Fruit fly (Drosophila melanogaster) whole organism, embryonic: ENCODE measurements around the gene Plzf.

Experiments used
- B-H2 ChIP-seq: fragments of 200-800 bp; sonication (Bioruptor generic); optimal IDR thresholded peaks from 2 replicates; lab custom pipeline; 2018; ENCODE audit warnings: missing biosample characterization, mild to moderate bottlenecking, missing genetic modification characterization
- CG10979 ChIP-seq: fragments of 200-800 bp; sonication (Bioruptor generic); optimal IDR thresholded peaks from 2 replicates; lab custom pipeline; 2018; ENCODE audit warnings: missing biosample characterization, mild to moderate bottlenecking, missing genetic modification characterization, moderate library complexity
- CG15479 ChIP-seq: fragments of 200-800 bp; sonication (Bioruptor generic); optimal IDR thresholded peaks from 3 replicates; lab custom pipeline; 2019; ENCODE audit warnings: missing biosample characterization, mild to moderate bottlenecking, missing genetic modification characterization, moderate library complexity
- CG18262 ChIP-seq: fragments of 200-800 bp; optimal IDR thresholded peaks from 3 replicates; lab custom pipeline; 2019; ENCODE audit warnings: missing biosample characterization, mild to moderate bottlenecking, missing genetic modification characterization, moderate library complexity
- CG1832 ChIP-seq: fragments of 200-800 bp; sonication (Bioruptor generic); optimal IDR thresholded peaks from 2 replicates; lab custom pipeline; 2017; ENCODE audit warnings: missing biosample characterization, mild to moderate bottlenecking, missing genetic modification characterization, inconsistent platforms
- CG18599 ChIP-seq: fragments of 200-800 bp; sonication (Bioruptor generic); optimal IDR thresholded peaks from 3 replicates; lab custom pipeline; 2017; ENCODE audit warnings: missing biosample characterization, missing genetic modification characterization, mild to moderate bottlenecking, moderate library complexity, missing genetic modification reagents
- CG2712 ChIP-seq: fragments of 200-800 bp; optimal IDR thresholded peaks from 3 replicates; lab custom pipeline; 2019; ENCODE audit warnings: missing biosample characterization, mild to moderate bottlenecking, missing genetic modification characterization, moderate library complexity
- CG32772 ChIP-seq: fragments of 200-800 bp; sonication (Bioruptor generic); IDR thresholded peaks from 2 replicates; pipeline ENCODE4 v1.3.6; 2022; ENCODE audit warnings: missing biosample characterization, missing genetic modification characterization
- CG34224 ChIP-seq: fragments of 200-800 bp; sonication (Bioruptor generic); IDR thresholded peaks from 3 replicates; pipeline ENCODE4 v1.3.6; 2022; ENCODE audit warnings: missing biosample characterization, missing genetic modification characterization; ENCODE audit not compliant: partially characterized antibody
- CG3838 ChIP-seq: fragments of 200-800 bp; sonication (Bioruptor generic); optimal IDR thresholded peaks from 3 replicates; lab custom pipeline; 2016; ENCODE audit warnings: missing biosample characterization, missing genetic modification characterization
- CG42726 ChIP-seq: fragments of 200-800 bp; sonication (Bioruptor generic); IDR thresholded peaks from 2 replicates; pipeline ENCODE4 v1.3.6; 2022; ENCODE audit warnings: missing biosample characterization, missing genetic modification characterization; ENCODE audit not compliant: partially characterized antibody
- CG4820 ChIP-seq: fragments of 200-800 bp; sonication (Bioruptor generic); optimal IDR thresholded peaks from 3 replicates; lab custom pipeline; 2016; ENCODE audit warnings: missing biosample characterization, missing genetic modification characterization
- CG6272 ChIP-seq: fragments of 200-800 bp; sonication (Bioruptor generic); IDR thresholded peaks from 2 replicates; pipeline ENCODE4 v1.3.6; 2022; ENCODE audit warnings: missing biosample characterization, missing genetic modification characterization
- CG6689 ChIP-seq: fragments of 200-800 bp; sonication (Bioruptor generic); IDR thresholded peaks from 2 replicates; pipeline ENCODE4 v1.3.6; 2022; ENCODE audit warnings: missing biosample characterization, missing genetic modification characterization
- CG7271 ChIP-seq: fragments of 200-800 bp; sonication (Bioruptor generic); optimal IDR thresholded peaks from 2 replicates; lab custom pipeline; 2018; ENCODE audit warnings: missing biosample characterization, mild to moderate bottlenecking, missing genetic modification characterization, moderate library complexity
- CG7372 ChIP-seq: fragments of 200-800 bp; sonication (Bioruptor generic); IDR thresholded peaks from 2 replicates; pipeline ENCODE4 v1.3.6; 2022; ENCODE audit warnings: missing biosample characterization, missing genetic modification characterization
- CG8478 ChIP-seq: fragments of >200 bp; optimal IDR thresholded peaks from 2 replicates; lab custom pipeline; 2018
- D ChIP-seq, 2 experiments: fragments of 200-800 bp in 1 of 2; fragments of >200 bp in 1 of 2; sonication (Bioruptor generic) in 1 of 2; optimal IDR thresholded peaks; 2 replicates in 1 of 2; 3 replicates in 1 of 2; lab custom pipeline; 2017; ENCODE audit warnings: mild to moderate bottlenecking in 1 of 2, missing biosample characterization in 1 of 2, missing genetic modification characterization in 1 of 2, missing genetic modification reagents in 1 of 2
- Dad ChIP-seq: fragments of 200-800 bp; sonication (Bioruptor generic); optimal IDR thresholded peaks from 3 replicates; lab custom pipeline; 2016; ENCODE audit warnings: missing biosample characterization, missing genetic modification characterization
- Ets65A ChIP-seq: fragments of 200-800 bp; sonication (Bioruptor generic); peaks from one replicate; lab custom pipeline; 2016; ENCODE audit warnings: missing biosample characterization, missing genetic modification characterization
- Hr3 ChIP-seq: fragments of 200-800 bp; sonication (Bioruptor generic); optimal IDR thresholded peaks from 3 replicates; lab custom pipeline; 2016; ENCODE audit warnings: missing biosample characterization, missing genetic modification characterization
- Kr ChIP-seq: fragments of 200-800 bp; sonication (Bioruptor generic); optimal IDR thresholded peaks from 2 replicates; lab custom pipeline; 2017; ENCODE audit warnings: missing biosample characterization, mild to moderate bottlenecking, missing genetic modification characterization
- Max ChIP-seq: fragments of 200-800 bp; sonication (Bioruptor generic); optimal IDR thresholded peaks from 2 replicates; lab custom pipeline; 2016; ENCODE audit warnings: missing biosample characterization, mild to moderate bottlenecking, missing genetic modification characterization
- Neu2 ChIP-seq: fragments of 200-800 bp; sonication (Bioruptor generic); optimal IDR thresholded peaks from 3 replicates; lab custom pipeline; 2016; ENCODE audit warnings: missing biosample characterization, missing genetic modification characterization, borderline replicate concordance
- Nf-YB ChIP-seq: fragments of 200-800 bp; sonication (Bioruptor generic); optimal IDR thresholded peaks from 3 replicates; lab custom pipeline; 2019; ENCODE audit warnings: missing biosample characterization, mild to moderate bottlenecking, missing genetic modification characterization, moderate library complexity
- Nf-YC ChIP-seq: fragments of 200-800 bp; optimal IDR thresholded peaks from 3 replicates; lab custom pipeline; 2019; ENCODE audit warnings: missing biosample characterization, mild to moderate bottlenecking, missing genetic modification characterization, moderate library complexity
- Ptx1 ChIP-seq: fragments of 200-800 bp; sonication (Bioruptor generic); IDR thresholded peaks from 2 replicates; pipeline ENCODE4 v1.3.6; 2022; ENCODE audit warnings: missing biosample characterization, missing genetic modification characterization
- cad ChIP-seq: fragments of >200 bp; optimal IDR thresholded peaks from 2 replicates; lab custom pipeline; 2017; ENCODE audit warnings: missing biosample characterization, missing genetic modification characterization
- chm ChIP-seq: fragments of 200-800 bp; sonication (Bioruptor generic); IDR thresholded peaks from 2 replicates; pipeline ENCODE4 v1.3.6; 2022; ENCODE audit warnings: missing biosample characterization, missing genetic modification characterization
- eve ChIP-seq, 2 experiments: fragments of >200 bp; optimal IDR thresholded peaks; 2 replicates each; lab custom pipeline; 2017; ENCODE audit warnings: missing biosample characterization in 2 of 2, missing genetic modification characterization in 2 of 2
- fd96Cb ChIP-seq: fragments of 200-800 bp; sonication (Bioruptor generic); optimal IDR thresholded peaks from 2 replicates; lab custom pipeline; 2018; ENCODE audit warnings: missing biosample characterization, mild to moderate bottlenecking, missing genetic modification characterization, moderate library complexity
- kni ChIP-seq: fragments of 200-800 bp; sonication (Bioruptor generic); optimal IDR thresholded peaks from 3 replicates; lab custom pipeline; 2017; ENCODE audit warnings: mild to moderate bottlenecking, missing biosample characterization, missing genetic modification reagents, missing genetic modification characterization
- lmd ChIP-seq: fragments of 200-800 bp; sonication (Bioruptor generic); IDR thresholded peaks from 2 replicates; pipeline ENCODE4 v1.3.6; 2022; ENCODE audit warnings: missing biosample characterization, missing genetic modification characterization
- lola ChIP-seq, 3 experiments: fragments of >200 bp in 2 of 3; fragments of 200-800 bp in 1 of 3; sonication (Bioruptor generic) in 1 of 3; optimal IDR thresholded peaks; 2 replicates each; lab custom pipeline; 2017 to 2019; ENCODE audit warnings: missing biosample characterization in 3 of 3, missing genetic modification characterization in 3 of 3, mild to moderate bottlenecking in 1 of 3, moderate library complexity in 1 of 3
- prd ChIP-seq, 3 experiments: fragments of >200 bp in 2 of 3; fragments of 200-800 bp in 1 of 3; sonication (Bioruptor generic) in 1 of 3; optimal IDR thresholded peaks in 2 of 3; IDR thresholded peaks in 1 of 3; 2 replicates in 2 of 3; 3 replicates in 1 of 3; pipeline versions ENCODE4 v1.3.6 to Lab custom; 2017 to 2022; ENCODE audit warnings: missing biosample characterization in 1 of 3, missing genetic modification characterization in 1 of 3
- sens ChIP-seq: fragments of 200-800 bp; sonication (Bioruptor generic); peaks from one replicate; lab custom pipeline; 2016; ENCODE audit warnings: missing biosample characterization, missing genetic modification characterization
- tll ChIP-seq, 2 experiments: fragments of 200-800 bp in 1 of 2; fragments of >200 bp in 1 of 2; sonication (Bioruptor generic) in 1 of 2; optimal IDR thresholded peaks; 2 replicates each; lab custom pipeline; 2017 to 2019; ENCODE audit warnings: missing biosample characterization in 2 of 2, missing genetic modification characterization in 2 of 2, mild to moderate bottlenecking in 1 of 2, moderate library complexity in 1 of 2
- trem ChIP-seq: fragments of 200-800 bp; optimal IDR thresholded peaks from 3 replicates; lab custom pipeline; 2019; ENCODE audit warnings: missing biosample characterization, mild to moderate bottlenecking, missing genetic modification characterization, moderate library complexity
- twi ChIP-seq: fragments of 200-800 bp; optimal IDR thresholded peaks from 2 replicates; lab custom pipeline; 2019; ENCODE audit warnings: missing biosample characterization, mild to moderate bottlenecking, missing genetic modification characterization, moderate library complexity
- unc-4 ChIP-seq: fragments of 200-800 bp; sonication (Bioruptor generic); IDR thresholded peaks from 2 replicates; pipeline ENCODE4 v1.3.6; 2022; ENCODE audit warnings: missing biosample characterization, missing genetic modification characterization; ENCODE audit not compliant: partially characterized antibody
- zen ChIP-seq: fragments of 200-800 bp; sonication (Bioruptor generic); optimal IDR thresholded peaks from 3 replicates; lab custom pipeline; 2018; ENCODE audit warnings: missing biosample characterization, mild to moderate bottlenecking, missing genetic modification characterization, moderate library complexity

The Plzf gene

dm6 chr2L:12081118-12081665 is 32.5 kb upstream of the Plzf start (continued):
- TF ChIP-seq chm (no peak), CG18599 (no peak), CG7271 (tag; lab: Kevin White, UChicago) (peak; percentile 91), CG10979 (tag; lab: Kevin White, UChicago) (no peak), Kr (peak; percentile 73), Max (GFP tag; lab: Kevin White, UChicago) (no peak)

- TF ChIP-seq zen (tag; lab: Kevin White, UChicago), result peak; percentile 96
- no peak for TF ChIP-seq CG7372 (GFP tag; lab: Robert Waterston, UW)
- peak; percentile 34 for TF ChIP-seq Nf-YB (GFP tag; lab: Kevin White, UChicago)
- TF ChIP-seq cad (GFP tag; lab: Kevin White, UChicago), result peak; percentile 54
- TF ChIP-seq twi (tag; lab: Kevin White, UChicago), result peak; percentile 49
- TF ChIP-seq CG32772 (GFP tag; lab: Robert Waterston, UW), result 0 out of 2 replicates have a peak, but pooled peaks have one; percentile 19
- peak; percentile 53 for TF ChIP-seq Nf-YC
- no peak for TF ChIP-seq B-H2
- peak; percentile 48 for TF ChIP-seq Ets65A (GFP tag; lab: Kevin White, UChicago)
- no peak for TF ChIP-seq prd (optimal IDR thresholded peaks at IDR 0.05; lab: Kevin White, UChicago)
- TF ChIP-seq prd (GFP tag; IDR thresholded peaks at IDR 0.05; lab: Robert Waterston, UW), result peak; percentile 85
- TF ChIP-seq D (optimal IDR thresholded peaks at IDR 0.05; lab: Kevin White, UChicago), result peak; percentile 87
- no peak for TF ChIP-seq D (GFP tag; optimal IDR thresholded peaks at IDR 0.05; lab: Kevin White, UChicago)
- TF ChIP-seq tll (GFP tag; optimal IDR thresholded peaks at IDR 0.05; lab: Kevin White, UChicago), result peak in 1 of 2 experiments; percentile 70
- peak; percentile 19 for TF ChIP-seq CG1832 (GFP tag; lab: Kevin White, UChicago)
- TF ChIP-seq CG8478, result peak; percentile 71
- TF ChIP-seq CG15479, result peak; percentile 26
- no peak for TF ChIP-seq trem (tag; lab: Kevin White, UChicago)
- no peak for TF ChIP-seq CG4820 (GFP tag; lab: Kevin White, UChicago)
These were observed 31.2 kb upstream of the Plzf start for dm6 chr2L:12079827-12080381.

dm6 chr2L:12078695-12079094 is 30.0 kb upstream of the Plzf start:
- no peak for TF ChIP-seq CG4820 (GFP tag; lab: Kevin White, UChicago)
- no peak for TF ChIP-seq Neu2 (GFP tag; lab: Kevin White, UChicago)
- TF ChIP-seq kni (GFP tag; lab: Kevin White, UChicago), result no peak
- TF ChIP-seq lola (GFP tag; optimal IDR thresholded peaks at IDR 0.05; lab: Kevin White, UChicago), result no peak
- no peak for TF ChIP-seq unc-4
- TF ChIP-seq CG18262 (tag; lab: Kevin White, UChicago), result peak; percentile 33
- peak; percentile 25; the same call in 1 of the 2 replicates for TF ChIP-seq lmd (GFP tag; lab: Robert Waterston, UW)
- TF ChIP-seq Hr3, result no peak
- TF ChIP-seq CG42726 (GFP tag; lab: Robert Waterston, UW), result no peak
- peak; percentile 45 for TF ChIP-seq Ptx1
- TF ChIP-seq sens, result peak; percentile 56
- peak; percentile 93 for TF ChIP-seq Ets65A (GFP tag; lab: Kevin White, UChicago)
- TF ChIP-seq fd96Cb (tag; lab: Kevin White, UChicago), result no peak
- TF ChIP-seq eve (GFP tag; optimal IDR thresholded peaks at IDR 0.05; lab: Kevin White, UChicago), result no peak
- no peak for TF ChIP-seq CG34224 (GFP tag; lab: Robert Waterston, UW)
- no peak for TF ChIP-seq CG6689 (GFP tag; lab: Robert Waterston, UW)
- TF ChIP-seq CG6272 (GFP tag; lab: Robert Waterston, UW), result no peak
- TF ChIP-seq CG2712 (tag; lab: Kevin White, UChicago), result peak; percentile 4
- TF ChIP-seq Dad (GFP tag; lab: Kevin White, UChicago), result no peak
- no peak for TF ChIP-seq CG3838 (GFP tag; lab: Kevin White, UChicago)
